Fruit fly (Drosophila melanogaster) whole organism, embryonic: ENCODE measurements around the gene neur.

Source experiments
- Atf3 ChIP-seq: fragments of 200-800 bp; sonication (Bioruptor generic); optimal IDR thresholded peaks from 3 replicates; lab custom pipeline; 2016; ENCODE audit warnings: missing biosample characterization, missing genetic modification characterization
- B-H1 ChIP-seq: fragments of 200-800 bp; sonication (Bioruptor generic); IDR thresholded peaks from 3 replicates; pipeline ENCODE4 v1.3.6; 2022; ENCODE audit warnings: missing biosample characterization, missing genetic modification characterization
- Bdp1 ChIP-seq: fragments of 200-800 bp; sonication (Bioruptor generic); optimal IDR thresholded peaks from 3 replicates; lab custom pipeline; 2016; ENCODE audit warnings: missing biosample characterization, missing genetic modification characterization
- Bgb ChIP-seq: fragments of 200-800 bp; sonication (Bioruptor generic); IDR thresholded peaks from 2 replicates; pipeline ENCODE4 v1.3.6; 2022; ENCODE audit warnings: missing biosample characterization, missing genetic modification characterization; ENCODE audit not compliant: partially characterized antibody
- CG10147 ChIP-seq: fragments of 200-800 bp; sonication (Bioruptor generic); optimal IDR thresholded peaks from 2 replicates; lab custom pipeline; 2019; ENCODE audit warnings: missing biosample characterization, mild to moderate bottlenecking, missing genetic modification characterization, moderate library complexity
- CG1024 ChIP-seq: fragments of 200-800 bp; sonication (Bioruptor generic); IDR thresholded peaks from 2 replicates; pipeline ENCODE4 v1.3.6; 2022; ENCODE audit warnings: missing biosample characterization, missing genetic modification characterization
- CG10267 ChIP-seq: fragments of 200-800 bp; sonication (Bioruptor generic); optimal IDR thresholded peaks from 2 replicates; lab custom pipeline; 2018; ENCODE audit warnings: missing biosample characterization, mild to moderate bottlenecking, missing genetic modification characterization, moderate library complexity
- CG10654 ChIP-seq: fragments of 200-800 bp; sonication (Bioruptor generic); optimal IDR thresholded peaks from 2 replicates; lab custom pipeline; 2016; ENCODE audit warnings: missing biosample characterization, missing genetic modification characterization
- CG10959 ChIP-seq: fragments of 200-800 bp; sonication (Bioruptor generic); IDR thresholded peaks from 2 replicates; pipeline ENCODE4 v1.3.6; 2022; ENCODE audit warnings: missing biosample characterization, missing genetic modification characterization
- CG1233 ChIP-seq: fragments of 200-800 bp; sonication (Bioruptor generic); optimal IDR thresholded peaks from 4 replicates; lab custom pipeline; 2018; ENCODE audit warnings: missing biosample characterization, mild to moderate bottlenecking, missing genetic modification characterization
- CG12942 ChIP-seq: fragments of 200-800 bp; sonication (Bioruptor generic); optimal IDR thresholded peaks from 3 replicates; lab custom pipeline; 2016; ENCODE audit warnings: missing biosample characterization, missing genetic modification characterization
- CG13624 ChIP-seq: fragments of 200-800 bp; sonication (Bioruptor generic); optimal IDR thresholded peaks from 2 replicates; lab custom pipeline; 2016; ENCODE audit warnings: missing biosample characterization, missing genetic modification characterization
- CG14860 ChIP-seq: fragments of 200-800 bp; sonication (Bioruptor generic); IDR thresholded peaks from 3 replicates; pipeline ENCODE4 v1.3.6; 2022; ENCODE audit warnings: missing biosample characterization, missing genetic modification characterization; ENCODE audit not compliant: partially characterized antibody
- CG1529 ChIP-seq: fragments of 200-800 bp; sonication (Bioruptor generic); optimal IDR thresholded peaks from 3 replicates; lab custom pipeline; 2018; ENCODE audit warnings: missing biosample characterization, missing genetic modification characterization
- CG16815 ChIP-seq: fragments of 200-800 bp; sonication (Bioruptor generic); optimal IDR thresholded peaks from 3 replicates; lab custom pipeline; 2017; ENCODE audit warnings: missing biosample characterization, mild to moderate bottlenecking, missing genetic modification characterization
- CG18764 ChIP-seq: fragments of 200-800 bp; sonication (Bioruptor generic); optimal IDR thresholded peaks from 3 replicates; lab custom pipeline; 2016; ENCODE audit warnings: missing biosample characterization, missing genetic modification characterization
- CG2116 ChIP-seq: fragments of 200-800 bp; sonication (Bioruptor generic); optimal IDR thresholded peaks from 3 replicates; lab custom pipeline; 2018; ENCODE audit warnings: missing biosample characterization, mild to moderate bottlenecking, missing genetic modification characterization
- CG3163 ChIP-seq: fragments of 200-800 bp; sonication (Bioruptor generic); optimal IDR thresholded peaks from 3 replicates; lab custom pipeline; 2016; ENCODE audit warnings: missing biosample characterization, missing genetic modification characterization
- CG32532 ChIP-seq: fragments of 200-800 bp; sonication (Bioruptor generic); IDR thresholded peaks from 2 replicates; pipeline ENCODE4 v1.3.6; 2022; ENCODE audit warnings: missing biosample characterization, missing genetic modification characterization
- CG5953 ChIP-seq: fragments of 200-800 bp; sonication (Bioruptor generic); IDR thresholded peaks from 2 replicates; pipeline ENCODE4 v1.3.6; 2022; ENCODE audit warnings: missing biosample characterization, missing genetic modification characterization
- CG7357 ChIP-seq: fragments of 200-800 bp; sonication (Bioruptor generic); IDR thresholded peaks from 3 replicates; pipeline ENCODE4 v1.3.6; 2022; ENCODE audit warnings: missing biosample characterization, missing genetic modification characterization
- CG7963 ChIP-seq: fragments of 200-800 bp; sonication (Bioruptor generic); IDR thresholded peaks from 3 replicates; pipeline ENCODE4 v1.3.6; 2022; ENCODE audit warnings: missing biosample characterization, missing genetic modification characterization; ENCODE audit not compliant: partially characterized antibody
- CG8290 ChIP-seq, 3 experiments: fragments of 200-800 bp; sonication (Bioruptor generic); optimal IDR thresholded peaks; 2 replicates each; lab custom pipeline; 2016 to 2019; ENCODE audit warnings: missing biosample characterization in 3 of 3, missing genetic modification characterization in 3 of 3, mild to moderate bottlenecking in 2 of 3, moderate library complexity in 1 of 3
- CG8388 ChIP-seq: fragments of 200-800 bp; sonication (Bioruptor generic); optimal IDR thresholded peaks from 2 replicates; lab custom pipeline; 2019; ENCODE audit warnings: missing biosample characterization, mild to moderate bottlenecking, missing genetic modification characterization, moderate library complexity
- CG8765 ChIP-seq: fragments of 200-800 bp; sonication (Bioruptor generic); IDR thresholded peaks from 2 replicates; pipeline ENCODE4 v1.3.6; 2022; ENCODE audit warnings: missing biosample characterization, missing genetic modification characterization
- Dll ChIP-seq: fragments of 200-800 bp; sonication (Bioruptor generic); IDR thresholded peaks from 4 replicates; pipeline ENCODE4 v1.3.6; 2022; ENCODE audit warnings: missing biosample characterization, missing genetic modification characterization; ENCODE audit not compliant: partially characterized antibody
- Dp ChIP-seq: fragments of 200-800 bp; sonication (Bioruptor generic); optimal IDR thresholded peaks from 2 replicates; lab custom pipeline; 2018; ENCODE audit warnings: missing biosample characterization, mild to moderate bottlenecking, missing genetic modification characterization, moderate library complexity
- Dref ChIP-seq: fragments of 200-800 bp; sonication (Bioruptor generic); IDR thresholded peaks from 2 replicates; pipeline ENCODE4 v1.3.6; 2022; ENCODE audit warnings: missing biosample characterization, missing genetic modification characterization
- Eip74EF ChIP-seq, 2 experiments: fragments of 200-800 bp in 1 of 2; fragments of >200 bp in 1 of 2; sonication (Bioruptor generic) in 1 of 2; optimal IDR thresholded peaks; 2 replicates each; lab custom pipeline; 2017 to 2019; ENCODE audit warnings: missing biosample characterization in 2 of 2, missing genetic modification characterization in 2 of 2, mild to moderate bottlenecking in 1 of 2, moderate library complexity in 1 of 2
- Ets65A ChIP-seq: fragments of 200-800 bp; sonication (Bioruptor generic); peaks from one replicate; lab custom pipeline; 2016; ENCODE audit warnings: missing biosample characterization, missing genetic modification characterization
- H2.0 ChIP-seq: fragments of 200-800 bp; sonication (Bioruptor generic); IDR thresholded peaks from 2 replicates; pipeline ENCODE4 v1.3.6; 2022; ENCODE audit warnings: missing biosample characterization, missing genetic modification characterization
- HHEX ChIP-seq: fragments of 200-800 bp; sonication (Bioruptor generic); optimal IDR thresholded peaks from 3 replicates; lab custom pipeline; 2017; ENCODE audit warnings: missing biosample characterization, mild to moderate bottlenecking, missing genetic modification characterization, missing genetic modification reagents
- Hey ChIP-seq: fragments of 200-800 bp; sonication (Bioruptor generic); optimal IDR thresholded peaks from 3 replicates; lab custom pipeline; 2018; ENCODE audit warnings: missing biosample characterization, mild to moderate bottlenecking, missing genetic modification characterization
- Hr3 ChIP-seq: fragments of 200-800 bp; sonication (Bioruptor generic); optimal IDR thresholded peaks from 3 replicates; lab custom pipeline; 2016; ENCODE audit warnings: missing biosample characterization, missing genetic modification characterization
- Lpt ChIP-seq: fragments of >200 bp; optimal IDR thresholded peaks from 2 replicates; lab custom pipeline; 2018; ENCODE audit warnings: missing biosample characterization, missing genetic modification characterization
- NC2β ChIP-seq: fragments of 200-800 bp; sonication (Bioruptor generic); optimal IDR thresholded peaks from 2 replicates; lab custom pipeline; 2016; ENCODE audit warnings: missing biosample characterization, missing genetic modification characterization
- Ravus ChIP-seq: fragments of 200-800 bp; sonication (Bioruptor generic); IDR thresholded peaks from 2 replicates; pipeline ENCODE4 v1.3.6; 2022; ENCODE audit warnings: missing biosample characterization, missing genetic modification characterization
- aop ChIP-seq: fragments of 200-800 bp; sonication (Bioruptor generic); IDR thresholded peaks from 2 replicates; pipeline ENCODE4 v1.3.6; 2022; ENCODE audit warnings: missing biosample characterization, missing genetic modification characterization
- az2 ChIP-seq: fragments of 200-800 bp; sonication (Bioruptor generic); optimal IDR thresholded peaks from 3 replicates; lab custom pipeline; 2016; ENCODE audit warnings: missing biosample characterization, missing genetic modification characterization
- bsh ChIP-seq, 2 experiments: fragments of 200-800 bp; sonication (Bioruptor generic); optimal IDR thresholded peaks; 2 replicates each; lab custom pipeline; 2017 to 2018; ENCODE audit warnings: mild to moderate bottlenecking in 2 of 2, missing biosample characterization in 2 of 2, missing genetic modification characterization in 2 of 2, moderate library complexity in 1 of 2
- dpn ChIP-seq, 2 experiments: fragments of 200-800 bp; sonication (Bioruptor generic); optimal IDR thresholded peaks; 3 replicates each; lab custom pipeline; 2016; ENCODE audit warnings: missing biosample characterization in 2 of 2, missing genetic modification characterization in 2 of 2
- jumu ChIP-seq: fragments of 200-800 bp; sonication (Bioruptor generic); optimal IDR thresholded peaks from 3 replicates; lab custom pipeline; 2016; ENCODE audit warnings: missing biosample characterization, missing genetic modification characterization
- onecut ChIP-seq: fragments of 200-800 bp; sonication (Bioruptor generic); IDR thresholded peaks from 2 replicates; pipeline ENCODE4 v1.3.6; 2022; ENCODE audit warnings: missing biosample characterization, missing genetic modification characterization
- peb ChIP-seq: fragments of 200-800 bp; sonication (Bioruptor generic); IDR thresholded peaks from 2 replicates; pipeline ENCODE4 v1.3.6; 2022; ENCODE audit warnings: missing biosample characterization, missing genetic modification characterization
- sens ChIP-seq: fragments of 200-800 bp; sonication (Bioruptor generic); peaks from one replicate; lab custom pipeline; 2016; ENCODE audit warnings: missing biosample characterization, missing genetic modification characterization
- shn ChIP-seq: fragments of 200-800 bp; sonication (Bioruptor generic); optimal IDR thresholded peaks from 3 replicates; lab custom pipeline; 2016; ENCODE audit warnings: missing biosample characterization, missing genetic modification characterization
- sim ChIP-seq: fragments of 200-800 bp; sonication (Bioruptor generic); IDR thresholded peaks from 2 replicates; pipeline ENCODE4 v1.3.6; 2022; ENCODE audit warnings: missing biosample characterization, missing genetic modification characterization
- sug ChIP-seq: fragments of 200-800 bp; optimal IDR thresholded peaks from 2 replicates; lab custom pipeline; 2019; ENCODE audit warnings: missing biosample characterization, mild to moderate bottlenecking, missing genetic modification characterization, moderate library complexity
- yki ChIP-seq: fragments of >200 bp; optimal IDR thresholded peaks from 3 replicates; lab custom pipeline; 2018
- zfh1 ChIP-seq: fragments of 200-800 bp; sonication (Bioruptor generic); IDR thresholded peaks from 3 replicates; pipeline ENCODE4 v1.3.6; 2022; ENCODE audit warnings: missing biosample characterization, missing genetic modification characterization

The neur gene

DNA sequence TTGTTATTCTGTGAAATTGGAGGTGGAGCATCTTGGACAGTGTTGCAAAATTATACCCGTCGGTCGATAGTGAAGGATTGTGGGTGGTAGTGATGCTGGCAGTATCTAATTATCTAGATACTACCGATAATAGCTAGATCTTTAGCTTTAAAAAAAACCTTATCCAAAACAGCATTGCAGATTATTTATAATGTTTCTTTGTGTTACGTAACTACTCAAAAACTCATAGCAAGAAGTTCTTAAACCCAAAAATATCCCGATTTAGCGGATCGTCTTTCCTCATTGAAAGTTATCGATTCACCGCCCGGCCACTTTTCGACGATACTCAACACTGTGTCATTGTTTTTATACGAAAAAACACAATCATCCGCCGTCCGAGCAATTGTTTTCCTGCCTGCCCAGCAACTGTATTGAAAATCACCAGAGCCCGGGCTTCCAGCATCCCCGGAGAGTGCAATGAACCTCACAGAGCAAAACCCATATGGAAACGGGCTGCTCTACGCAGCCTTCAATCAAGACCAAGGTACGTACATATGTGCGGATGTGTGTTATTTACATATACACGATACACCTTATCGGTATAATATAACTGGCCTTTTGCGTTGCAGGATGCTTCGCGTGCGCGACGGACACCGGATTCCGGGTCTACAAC, 46.2 kb downstream of the neur start, which contains the start of gene CG11975 (continued):
- peak; percentile 99 for TF ChIP-seq CG10267 (tag; lab: Kevin White, UChicago)
- TF ChIP-seq shn (GFP tag; lab: Kevin White, UChicago) = peak; percentile 88
- peak; percentile 57 for TF ChIP-seq CG8765
- TF ChIP-seq CG10654 (GFP tag; lab: Kevin White, UChicago) = peak; percentile 69
- TF ChIP-seq Dref (GFP tag; lab: Robert Waterston, UW) = peak; percentile 67
- TF ChIP-seq Ravus (GFP tag; lab: Robert Waterston, UW) = no peak
- TF ChIP-seq Bdp1 = peak; percentile 75
- 0 out of 2 replicates have a peak, but pooled peaks have one; percentile 21 for TF ChIP-seq peb
- TF ChIP-seq CG18764 (GFP tag; lab: Kevin White, UChicago) = peak; percentile 62
- peak; percentile 51 for TF ChIP-seq CG1529 (GFP tag; lab: Kevin White, UChicago)
- TF ChIP-seq B-H1 (GFP tag; lab: Robert Waterston, UW) = no peak
- no peak for TF ChIP-seq CG7357
- no peak for TF ChIP-seq CG10147 (GFP tag; lab: Kevin White, UChicago)
- no peak for TF ChIP-seq Eip74EF (GFP tag; optimal IDR thresholded peaks at IDR 0.05; lab: Kevin White, UChicago)
- peak; percentile 46 for TF ChIP-seq Atf3
- TF ChIP-seq jumu (GFP tag; lab: Kevin White, UChicago) = peak; percentile 90
- no peak for TF ChIP-seq sim (GFP tag; lab: Robert Waterston, UW)
- TF ChIP-seq CG12942 (GFP tag; lab: Kevin White, UChicago) = peak; percentile 87
- TF ChIP-seq sens = peak; percentile 98
- peak; percentile 3 for TF ChIP-seq Dp
- TF ChIP-seq H2.0 (GFP tag; lab: Robert Waterston, UW) = peak; percentile 34; the same call in 1 of the 2 replicates
- TF ChIP-seq Bgb (GFP tag; lab: Robert Waterston, UW) = peak; percentile 66
- TF ChIP-seq Lpt = no peak
- peak; percentile 66 for TF ChIP-seq HHEX (GFP tag; lab: Kevin White, UChicago)
- 0 out of 3 replicates have a peak, but pooled peaks have one; percentile 4 for TF ChIP-seq CG7963 (GFP tag; lab: Robert Waterston, UW)
- peak; percentile 89 for TF ChIP-seq CG2116
- TF ChIP-seq az2 (GFP tag; lab: Kevin White, UChicago) = peak; percentile 73
- peak; percentile 73 for TF ChIP-seq Hr3
- peak; percentile 93 for TF ChIP-seq CG13624 (GFP tag; lab: Kevin White, UChicago)
- TF ChIP-seq CG1233 = peak; percentile 48
- TF ChIP-seq bsh (GFP tag; optimal IDR thresholded peaks at IDR 0.05; lab: Kevin White, UChicago) = peak in 1 of 2 experiments; percentile 50
- peak; percentile 29 for TF ChIP-seq CG16815 (GFP tag; lab: Kevin White, UChicago)
- peak; percentile 84 for TF ChIP-seq CG8290 (GFP tag; optimal IDR thresholded peaks at IDR 0.05; lab: Kevin White, UChicago)
- TF ChIP-seq CG8290 (tag; optimal IDR thresholded peaks at IDR 0.05; lab: Kevin White, UChicago) = peak in 1 of 2 experiments; percentile 2
- no peak for TF ChIP-seq aop (GFP tag; lab: Robert Waterston, UW)
- TF ChIP-seq CG10959 (GFP tag; lab: Robert Waterston, UW) = 0 out of 2 replicates have a peak, but pooled peaks have one; percentile 21
- peak; percentile 85 to 90 for TF ChIP-seq dpn (GFP tag; optimal IDR thresholded peaks at IDR 0.05; lab: Kevin White, UChicago)
- peak; percentile 73 for TF ChIP-seq CG32532 (GFP tag; lab: Robert Waterston, UW)
- peak; percentile 58 for TF ChIP-seq zfh1 (GFP tag; lab: Robert Waterston, UW)
- peak; percentile 85 for TF ChIP-seq onecut (GFP tag; lab: Robert Waterston, UW)
- TF ChIP-seq yki = no peak
- peak; percentile 73 for TF ChIP-seq CG3163 (GFP tag; lab: Kevin White, UChicago)
- peak; percentile 80 for TF ChIP-seq sug
- no peak for TF ChIP-seq CG1024 (GFP tag; lab: Robert Waterston, UW)
- no peak for TF ChIP-seq CG5953 (GFP tag; lab: Robert Waterston, UW)
- peak; percentile 72 for TF ChIP-seq NC2β (GFP tag; lab: Kevin White, UChicago)
- peak; percentile 82 for TF ChIP-seq Dll (GFP tag; lab: Robert Waterston, UW)
- peak; percentile 43; the same call in 1 of the 3 replicates for TF ChIP-seq CG14860
- no peak for TF ChIP-seq Hey (tag; lab: Kevin White, UChicago)
- peak; percentile 99 for TF ChIP-seq Ets65A
- peak; percentile 46 for TF ChIP-seq CG8388 (GFP tag; lab: Kevin White, UChicago)
